Worm (Caenorhabditis elegans) whole organism, L4/young adult: ENCODE measurements around the gene F18A1.7.
A peak's percentile ranks its signal among the peaks of the same experiment; 100 is the strongest.

ENCODE experiments used
- W03F9.2 ChIP-seq: fragments of 150-350 bp; optimal IDR thresholded peaks from 2 replicates; lab custom pipeline; 2014; ENCODE audit warnings: missing biosample characterization, missing genetic modification characterization
- dao-5 ChIP-seq: sonication (generic microtip); optimal IDR thresholded peaks from 2 replicates; lab custom pipeline; 2016; ENCODE audit warnings: missing genotype, missing genetic modification characterization, moderate library complexity, missing compliant biosample characterization
- him-1 ChIP-seq: sonication (generic microtip); optimal IDR thresholded peaks from 2 replicates; lab custom pipeline; 2016; ENCODE audit warnings: missing genotype, missing genetic modification reagents, missing genetic modification characterization, missing compliant biosample characterization

Gene F18A1.7

ce11 chrII:7651171-7651570 is 12.4 kb downstream of the F18A1.7 start, which contains the start of gene pde-4:
pde-4 (minus strand) TSS chrII:7651246.
- TF ChIP-seq him-1 (tag; lab: Kevin White, UChicago) (no peak), W03F9.2 (tag; lab: Kevin White, UChicago) (no peak), dao-5 (no peak)

- no peak for TF ChIP-seq him-1 (tag; lab: Kevin White, UChicago)
- no peak for TF ChIP-seq W03F9.2 (tag; lab: Kevin White, UChicago)
- no peak for TF ChIP-seq dao-5
These were observed 20.3 kb downstream of the F18A1.7 start for ce11 chrII:7643214-7643613.

ce11 chrII:7642016-7642653 is 21.4 kb downstream of the F18A1.7 start:
- TF ChIP-seq dao-5 (no peak), W03F9.2 (tag; lab: Kevin White, UChicago) (no peak), him-1 (tag; lab: Kevin White, UChicago) (peak; percentile 81)

- TF ChIP-seq dao-5 (no peak), him-1 (tag; lab: Kevin White, UChicago) (no peak), W03F9.2 (tag; lab: Kevin White, UChicago) (no peak)
These were observed 23.3 kb downstream of the F18A1.7 start for ce11 chrII:7640161-7640841.

ce11 chrII:7639036-7639435 is 24.5 kb downstream of the F18A1.7 start:
- no peak for TF ChIP-seq W03F9.2 (tag; lab: Kevin White, UChicago)
- TF ChIP-seq dao-5, result no peak
- TF ChIP-seq him-1 (tag; lab: Kevin White, UChicago), result no peak

- TF ChIP-seq him-1 (tag; lab: Kevin White, UChicago), result no peak
- no peak for TF ChIP-seq W03F9.2 (tag; lab: Kevin White, UChicago)
- no peak for TF ChIP-seq dao-5
These were observed 26.6 kb downstream of the F18A1.7 start for ce11 chrII:7636941-7637340.

ce11 chrII:7635296-7635695 is 28.3 kb downstream of the F18A1.7 start:
- no peak for TF ChIP-seq him-1 (tag; lab: Kevin White, UChicago)
- TF ChIP-seq W03F9.2 (tag; lab: Kevin White, UChicago), result no peak
- no peak for TF ChIP-seq dao-5

ce11 chrII:7631677-7632210 is 31.8 kb downstream of the F18A1.7 start:
- TF ChIP-seq W03F9.2 (tag; lab: Kevin White, UChicago), result no peak
- no peak for TF ChIP-seq dao-5
- TF ChIP-seq him-1 (tag; lab: Kevin White, UChicago), result no peak

- no peak for TF ChIP-seq him-1 (tag; lab: Kevin White, UChicago)
- no peak for TF ChIP-seq dao-5
- no peak for TF ChIP-seq W03F9.2 (tag; lab: Kevin White, UChicago)
These were observed 32.4 kb downstream of the F18A1.7 start for ce11 chrII:7631171-7631570.

ce11 chrII:7630052-7630451 is 33.5 kb downstream of the F18A1.7 start:
- TF ChIP-seq him-1 (tag; lab: Kevin White, UChicago) (no peak), dao-5 (no peak), W03F9.2 (tag; lab: Kevin White, UChicago) (no peak)

- TF ChIP-seq him-1 (tag; lab: Kevin White, UChicago) (no peak), W03F9.2 (tag; lab: Kevin White, UChicago) (no peak), dao-5 (no peak)
These were observed 34.9 kb downstream of the F18A1.7 start for ce11 chrII:7628640-7629039.

- TF ChIP-seq W03F9.2 (tag; lab: Kevin White, UChicago), result no peak
These were observed 38.6 kb downstream of the F18A1.7 start for ce11 chrII:7624995-7625394.

ce11 chrII:7624272-7624671 is 39.3 kb downstream of the F18A1.7 start:
- TF ChIP-seq W03F9.2 (tag; lab: Kevin White, UChicago) (no peak), him-1 (tag; lab: Kevin White, UChicago) (no peak), dao-5 (no peak)

- TF ChIP-seq him-1 (tag; lab: Kevin White, UChicago), result no peak
- TF ChIP-seq W03F9.2 (tag; lab: Kevin White, UChicago), result no peak
- no peak for TF ChIP-seq dao-5
These were observed 40.1 kb downstream of the F18A1.7 start for ce11 chrII:7623466-7623865.
